Fruit fly (Drosophila melanogaster) whole organism, embryonic: Measurements from ENCODE around the gene CG10140.
A peak's percentile ranks its signal among the peaks of the same experiment; 100 is the strongest.

ENCODE experiments used
- Bdp1 ChIP-seq: fragments of 200-800 bp; sonication (Bioruptor generic); optimal IDR thresholded peaks from 3 replicates; lab custom pipeline; 2016; ENCODE audit warnings: missing biosample characterization, missing genetic modification characterization
- Bgb ChIP-seq: fragments of 200-800 bp; sonication (Bioruptor generic); IDR thresholded peaks from 2 replicates; pipeline ENCODE4 v1.3.6; 2022; ENCODE audit warnings: missing biosample characterization, missing genetic modification characterization; ENCODE audit not compliant: partially characterized antibody
- CG10267 ChIP-seq: fragments of 200-800 bp; sonication (Bioruptor generic); optimal IDR thresholded peaks from 2 replicates; lab custom pipeline; 2018; ENCODE audit warnings: missing biosample characterization, mild to moderate bottlenecking, missing genetic modification characterization, moderate library complexity
- CG11085 ChIP-seq: fragments of 200-800 bp; sonication (Bioruptor generic); IDR thresholded peaks from 2 replicates; pipeline ENCODE4 v1.3.6; 2022; ENCODE audit warnings: missing biosample characterization, missing genetic modification characterization
- CG11247 ChIP-seq: fragments of 200-800 bp; sonication (Bioruptor generic); IDR thresholded peaks from 2 replicates; pipeline ENCODE4 v1.3.6; 2022; ENCODE audit warnings: missing biosample characterization, missing genetic modification characterization
- CG12744 ChIP-seq: fragments of 200-800 bp; sonication (Bioruptor generic); optimal IDR thresholded peaks from 2 replicates; lab custom pipeline; 2016; ENCODE audit warnings: missing biosample characterization, missing genetic modification characterization
- CG12769 ChIP-seq: fragments of 200-800 bp; sonication (Bioruptor generic); optimal IDR thresholded peaks from 2 replicates; lab custom pipeline; 2019; ENCODE audit warnings: missing biosample characterization, mild to moderate bottlenecking, missing genetic modification characterization, moderate library complexity
- CG15011 ChIP-seq: fragments of 200-800 bp; sonication (Bioruptor generic); optimal IDR thresholded peaks from 3 replicates; lab custom pipeline; 2018; ENCODE audit warnings: missing biosample characterization, mild to moderate bottlenecking, missing genetic modification characterization
- CG1792 ChIP-seq: fragments of 200-800 bp; sonication (Bioruptor generic); optimal IDR thresholded peaks from 2 replicates; lab custom pipeline; 2016; ENCODE audit warnings: missing biosample characterization, missing genetic modification characterization
- CG18764 ChIP-seq: fragments of 200-800 bp; sonication (Bioruptor generic); optimal IDR thresholded peaks from 3 replicates; lab custom pipeline; 2016; ENCODE audit warnings: missing biosample characterization, missing genetic modification characterization
- CG2202 ChIP-seq: fragments of 200-800 bp; sonication (Bioruptor generic); optimal IDR thresholded peaks from 2 replicates; lab custom pipeline; 2018; ENCODE audit warnings: missing biosample characterization, mild to moderate bottlenecking, missing genetic modification characterization
- CG3847 ChIP-seq: fragments of 200-800 bp; sonication (Bioruptor generic); IDR thresholded peaks from 2 replicates; pipeline ENCODE4 v1.3.6; 2022; ENCODE audit warnings: missing biosample characterization, missing genetic modification characterization
- CG4282 ChIP-seq: fragments of 200-800 bp; sonication (Bioruptor generic); optimal IDR thresholded peaks from 2 replicates; lab custom pipeline; 2016; ENCODE audit warnings: missing biosample characterization, missing genetic modification characterization
- CG4730 ChIP-seq: fragments of 200-800 bp; sonication (Bioruptor generic); IDR thresholded peaks from 2 replicates; pipeline ENCODE4 v1.3.6; 2022; ENCODE audit warnings: missing biosample characterization, missing genetic modification characterization
- CG5953 ChIP-seq: fragments of 200-800 bp; sonication (Bioruptor generic); IDR thresholded peaks from 2 replicates; pipeline ENCODE4 v1.3.6; 2022; ENCODE audit warnings: missing biosample characterization, missing genetic modification characterization
- CG7556 ChIP-seq: fragments of 200-800 bp; sonication (Bioruptor generic); optimal IDR thresholded peaks from 2 replicates; lab custom pipeline; 2017; ENCODE audit warnings: missing biosample characterization, mild to moderate bottlenecking, missing genetic modification characterization
- CG7839 ChIP-seq: fragments of 200-800 bp; sonication (Bioruptor generic); optimal IDR thresholded peaks from 3 replicates; lab custom pipeline; 2018; ENCODE audit warnings: missing biosample characterization, mild to moderate bottlenecking, missing genetic modification characterization, moderate library complexity
- CG8478 ChIP-seq: fragments of >200 bp; optimal IDR thresholded peaks from 2 replicates; lab custom pipeline; 2018
- CG9215 ChIP-seq: fragments of 200-800 bp; sonication (Bioruptor generic); IDR thresholded peaks from 2 replicates; pipeline ENCODE4 v1.3.6; 2022; ENCODE audit warnings: missing biosample characterization, missing genetic modification characterization
- CG9817 ChIP-seq: fragments of 200-800 bp; sonication (Bioruptor generic); optimal IDR thresholded peaks from 2 replicates; lab custom pipeline; 2018; ENCODE audit warnings: missing biosample characterization, mild to moderate bottlenecking, missing genetic modification characterization, moderate library complexity
- Dad ChIP-seq: fragments of 200-800 bp; sonication (Bioruptor generic); optimal IDR thresholded peaks from 3 replicates; lab custom pipeline; 2016; ENCODE audit warnings: missing biosample characterization, missing genetic modification characterization
- Doc3 ChIP-seq: fragments of 200-800 bp; sonication (Bioruptor generic); IDR thresholded peaks from 3 replicates; pipeline ENCODE4 v1.3.6; 2022; ENCODE audit warnings: missing biosample characterization, missing genetic modification characterization; ENCODE audit not compliant: partially characterized antibody
- Fer3 ChIP-seq: fragments of 200-800 bp; sonication (Bioruptor generic); optimal IDR thresholded peaks from 2 replicates; lab custom pipeline; 2018; ENCODE audit warnings: missing biosample characterization, mild to moderate bottlenecking, missing genetic modification characterization, moderate library complexity
- MESR4 ChIP-seq: fragments of 200-800 bp; sonication (Bioruptor generic); optimal IDR thresholded peaks from 2 replicates; lab custom pipeline; 2018; ENCODE audit warnings: missing biosample characterization, mild to moderate bottlenecking, missing genetic modification characterization, moderate library complexity
- Mad ChIP-seq: fragments of 200-800 bp; sonication (Bioruptor generic); optimal IDR thresholded peaks from 2 replicates; lab custom pipeline; 2016; ENCODE audit warnings: missing biosample characterization, missing genetic modification characterization
- Max ChIP-seq: fragments of 200-800 bp; sonication (Bioruptor generic); optimal IDR thresholded peaks from 2 replicates; lab custom pipeline; 2016; ENCODE audit warnings: missing biosample characterization, mild to moderate bottlenecking, missing genetic modification characterization
- NC2α ChIP-seq: fragments of 200-800 bp; sonication (Bioruptor generic); optimal IDR thresholded peaks from 2 replicates; lab custom pipeline; 2016; ENCODE audit warnings: missing biosample characterization, missing genetic modification characterization
- NK7.1 ChIP-seq: fragments of 200-800 bp; sonication (Bioruptor generic); optimal IDR thresholded peaks from 3 replicates; lab custom pipeline; 2016; ENCODE audit warnings: missing biosample characterization, missing genetic modification characterization
- Side ChIP-seq: fragments of 200-800 bp; sonication (Bioruptor generic); optimal IDR thresholded peaks from 2 replicates; lab custom pipeline; 2016; ENCODE audit warnings: missing biosample characterization, missing genetic modification characterization
- Xbp1 ChIP-seq: fragments of 200-800 bp; sonication (Bioruptor generic); optimal IDR thresholded peaks from 3 replicates; lab custom pipeline; 2016; ENCODE audit warnings: missing biosample characterization, mild to moderate bottlenecking, missing genetic modification characterization
- bsh ChIP-seq, 2 experiments: fragments of 200-800 bp; sonication (Bioruptor generic); optimal IDR thresholded peaks; 2 replicates each; lab custom pipeline; 2017 to 2018; ENCODE audit warnings: mild to moderate bottlenecking in 2 of 2, missing biosample characterization in 2 of 2, missing genetic modification characterization in 2 of 2, moderate library complexity in 1 of 2
- cato ChIP-seq: fragments of 200-800 bp; sonication (Bioruptor generic); optimal IDR thresholded peaks from 2 replicates; lab custom pipeline; 2016; ENCODE audit warnings: missing biosample characterization, missing genetic modification characterization, borderline replicate concordance
- corto ChIP-seq: fragments of 200-800 bp; sonication (Bioruptor generic); optimal IDR thresholded peaks from 2 replicates; lab custom pipeline; 2016; ENCODE audit warnings: missing biosample characterization, mild to moderate bottlenecking, missing genetic modification characterization, moderate library complexity
- crp ChIP-seq, 2 experiments: fragments of 200-800 bp; sonication (Bioruptor generic); optimal IDR thresholded peaks; 2 replicates in 1 of 2; 3 replicates in 1 of 2; lab custom pipeline; 2017; ENCODE audit warnings: missing biosample characterization in 2 of 2, missing genetic modification characterization in 2 of 2, mild to moderate bottlenecking in 1 of 2, moderate library complexity in 1 of 2
- dm ChIP-seq: fragments of 200-800 bp; sonication (Bioruptor generic); optimal IDR thresholded peaks from 3 replicates; lab custom pipeline; 2016; ENCODE audit warnings: missing biosample characterization, missing genetic modification characterization
- eve ChIP-seq, 2 experiments: fragments of >200 bp; optimal IDR thresholded peaks; 2 replicates each; lab custom pipeline; 2017; ENCODE audit warnings: missing biosample characterization in 2 of 2, missing genetic modification characterization in 2 of 2
- inv ChIP-seq: fragments of 200-800 bp; sonication (Bioruptor generic); IDR thresholded peaks from 2 replicates; pipeline ENCODE4 v1.3.6; 2022; ENCODE audit warnings: missing biosample characterization, missing genetic modification characterization; ENCODE audit not compliant: partially characterized antibody
- lbe ChIP-seq: fragments of 200-800 bp; sonication (Bioruptor generic); optimal IDR thresholded peaks from 2 replicates; lab custom pipeline; 2016; ENCODE audit warnings: missing biosample characterization, mild to moderate bottlenecking, missing genetic modification characterization
- otp ChIP-seq: fragments of 200-800 bp; sonication (Bioruptor generic); IDR thresholded peaks from 3 replicates; pipeline ENCODE4, ENCODE4 v1.3.6; 2022; ENCODE audit warnings: missing biosample characterization, missing genetic modification characterization
- peb ChIP-seq: fragments of 200-800 bp; sonication (Bioruptor generic); IDR thresholded peaks from 2 replicates; pipeline ENCODE4 v1.3.6; 2022; ENCODE audit warnings: missing biosample characterization, missing genetic modification characterization
- pita ChIP-seq: fragments of 200-800 bp; sonication (Bioruptor generic); optimal IDR thresholded peaks from 2 replicates; lab custom pipeline; 2017; ENCODE audit warnings: missing biosample characterization, mild to moderate bottlenecking, missing genetic modification characterization
- pros ChIP-seq: fragments of 200-800 bp; sonication (Bioruptor generic); optimal IDR thresholded peaks from 3 replicates; lab custom pipeline; 2019; ENCODE audit warnings: missing biosample characterization, mild to moderate bottlenecking, missing genetic modification characterization, moderate library complexity
- ranshi ChIP-seq: fragments of 200-800 bp; sonication (Bioruptor generic); IDR thresholded peaks from 2 replicates; pipeline ENCODE4 v1.3.6; 2022; ENCODE audit warnings: missing biosample characterization, missing genetic modification characterization
- rib ChIP-seq: fragments of 200-800 bp; sonication (Bioruptor generic); IDR thresholded peaks from 2 replicates; pipeline ENCODE4 v1.3.6; 2022; ENCODE audit warnings: missing biosample characterization, missing genetic modification characterization
- sc ChIP-seq, 3 experiments: fragments of >200 bp in 2 of 3; fragments of 200-800 bp in 1 of 3; sonication (Bioruptor generic) in 1 of 3; optimal IDR thresholded peaks; 2 replicates in 2 of 3; 3 replicates in 1 of 3; lab custom pipeline; 2017; ENCODE audit warnings: mild to moderate bottlenecking in 1 of 3, missing biosample characterization in 1 of 3, missing genetic modification characterization in 1 of 3, missing genetic modification reagents in 1 of 3
- seq ChIP-seq: fragments of 200-800 bp; sonication (Bioruptor generic); IDR thresholded peaks from 2 replicates; pipeline ENCODE4 v1.3.6; 2022; ENCODE audit warnings: missing biosample characterization, missing genetic modification characterization
- ttk ChIP-seq: fragments of 200-800 bp; sonication (Bioruptor generic); IDR thresholded peaks from 2 replicates; pipeline ENCODE4 v2.1.2; 2022; ENCODE audit warnings: missing biosample characterization, missing genetic modification characterization
- zen ChIP-seq: fragments of 200-800 bp; sonication (Bioruptor generic); optimal IDR thresholded peaks from 3 replicates; lab custom pipeline; 2018; ENCODE audit warnings: missing biosample characterization, mild to moderate bottlenecking, missing genetic modification characterization, moderate library complexity

CG10140 gene

dm6 chr3L:13476566-13477452, 36.5 kb upstream of the CG10140 start (continued):
- TF ChIP-seq CG15011 (GFP tag; lab: Kevin White, UChicago), result peak; percentile 89
- TF ChIP-seq Dad (GFP tag; lab: Kevin White, UChicago), result peak; percentile 68
- TF ChIP-seq CG18764 (GFP tag; lab: Kevin White, UChicago), result peak; percentile 79
- TF ChIP-seq zen (tag; lab: Kevin White, UChicago), result peak; percentile 61
- peak; percentile 39 for TF ChIP-seq CG12769
- TF ChIP-seq inv (GFP tag; lab: Robert Waterston, UW), result no peak
- peak; percentile 66 for TF ChIP-seq Side (GFP tag; lab: Kevin White, UChicago)
- TF ChIP-seq NC2α (GFP tag; lab: Kevin White, UChicago), result no peak
- TF ChIP-seq Bgb (GFP tag; lab: Robert Waterston, UW), result no peak
- no peak for TF ChIP-seq eve (GFP tag; optimal IDR thresholded peaks at IDR 0.05; lab: Kevin White, UChicago)
- peak; percentile 84 for TF ChIP-seq CG10267 (tag; lab: Kevin White, UChicago)
- peak; percentile 80 for TF ChIP-seq ttk (GFP tag; lab: Robert Waterston, UW)
- peak; percentile 48 for TF ChIP-seq CG12744
- peak; percentile 73 for TF ChIP-seq corto (GFP tag; lab: Kevin White, UChicago)
- TF ChIP-seq otp (GFP tag; lab: Robert Waterston, UW), result peak; percentile 56; the same call in 2 of the 3 replicates
- no peak; the same call in 1 of the 2 replicates for TF ChIP-seq CG5953
- peak; percentile 83 for TF ChIP-seq ranshi
- TF ChIP-seq Max, result peak; percentile 90
- TF ChIP-seq CG1792 (GFP tag; lab: Kevin White, UChicago), result peak; percentile 64
- TF ChIP-seq CG3847 (GFP tag; lab: Robert Waterston, UW), result peak; percentile 87
- peak; percentile 58; the same call in 1 of the 2 replicates for TF ChIP-seq peb (GFP tag; lab: Robert Waterston, UW)
- TF ChIP-seq CG7839, result peak; percentile 93
- peak; percentile 71 for TF ChIP-seq CG2202 (tag; lab: Kevin White, UChicago)
- TF ChIP-seq Doc3 (GFP tag; lab: Robert Waterston, UW), result peak; percentile 66; the same call in 2 of the 3 replicates
- TF ChIP-seq CG4730 (GFP tag; lab: Robert Waterston, UW), result peak; percentile 70
- peak; percentile 10 for TF ChIP-seq pros (GFP tag; lab: Kevin White, UChicago)
- TF ChIP-seq Xbp1 (GFP tag; lab: Kevin White, UChicago), result peak; percentile 90
- TF ChIP-seq cato, result peak; percentile 78
- peak; percentile 49 for TF ChIP-seq lbe
- TF ChIP-seq CG11085 (GFP tag; lab: Robert Waterston, UW), result peak; percentile 70
- no peak for TF ChIP-seq MESR4 (GFP tag; lab: Kevin White, UChicago)
- no peak for TF ChIP-seq sc (optimal IDR thresholded peaks at IDR 0.05; lab: Kevin White, UChicago)
- TF ChIP-seq sc (GFP tag; optimal IDR thresholded peaks at IDR 0.05; lab: Kevin White, UChicago), result peak; percentile 87
- TF ChIP-seq Bdp1 (GFP tag; lab: Kevin White, UChicago), result peak; percentile 13
- TF ChIP-seq CG4282 (GFP tag; lab: Kevin White, UChicago), result peak; percentile 14
- TF ChIP-seq CG7556 (GFP tag; lab: Kevin White, UChicago), result peak; percentile 94
- TF ChIP-seq dm (GFP tag; lab: Kevin White, UChicago), result peak; percentile 35
- peak; percentile 81 for TF ChIP-seq CG9817 (tag; lab: Kevin White, UChicago)
- peak; percentile 85 for TF ChIP-seq Fer3 (tag; lab: Kevin White, UChicago)
- peak; percentile 90 to 91 for TF ChIP-seq bsh (GFP tag; optimal IDR thresholded peaks at IDR 0.05; lab: Kevin White, UChicago)
- TF ChIP-seq seq (GFP tag; lab: Robert Waterston, UW), result peak; percentile 84
- peak in 1 of 2 experiments; percentile 46 for TF ChIP-seq crp (GFP tag; optimal IDR thresholded peaks at IDR 0.05; lab: Kevin White, UChicago)
- no peak; the same call in 1 of the 2 replicates for TF ChIP-seq rib (GFP tag; lab: Robert Waterston, UW)
- TF ChIP-seq NK7.1 (GFP tag; lab: Kevin White, UChicago), result peak; percentile 39
- TF ChIP-seq CG9215 (GFP tag; lab: Robert Waterston, UW), result peak; percentile 87
- TF ChIP-seq Mad (GFP tag; lab: Kevin White, UChicago), result peak; percentile 66
- no peak for TF ChIP-seq CG8478 (lab: Kevin White, UChicago)
- TF ChIP-seq CG11247 (GFP tag; lab: Robert Waterston, UW), result peak; percentile 67
- TF ChIP-seq pita, result no peak
